Worm (Caenorhabditis elegans) whole organism, L3 larva: ENCODE data around the gene R04A9.7.

Experiments
- R02D3.7 ChIP-seq: fragments of 150-350 bp; optimal IDR thresholded peaks from 2 replicates; lab custom pipeline; 2014; ENCODE audit warnings: missing biosample characterization, missing genetic modification characterization
- ZK546.5 ChIP-seq: sonication (generic microtip); optimal IDR thresholded peaks from 2 replicates; lab custom pipeline; 2017; ENCODE audit warnings: missing biosample characterization, missing genetic modification characterization
- aly-2 ChIP-seq: fragments of 150-350 bp; optimal IDR thresholded peaks from 2 replicates; lab custom pipeline; 2014; ENCODE audit warnings: missing biosample characterization, missing genetic modification characterization
- ama-1 ChIP-seq: fragments of 150-350 bp; optimal IDR thresholded peaks from 2 replicates; lab custom pipeline; 2018
- ceh-82 ChIP-seq: fragments of 150-350 bp; optimal IDR thresholded peaks from 2 replicates; lab custom pipeline; 2014; ENCODE audit warnings: missing biosample characterization, missing genetic modification characterization
- ceh-9 ChIP-seq: sonication (generic microtip); optimal IDR thresholded peaks from 2 replicates; lab custom pipeline; 2018; ENCODE audit warnings: missing biosample characterization, missing genetic modification characterization
- daf-12 ChIP-seq: fragments of 150-350 bp; optimal IDR thresholded peaks from 2 replicates; lab custom pipeline; 2014; ENCODE audit warnings: missing biosample characterization, missing genetic modification reagents, missing genetic modification characterization
- egl-5 ChIP-seq: fragments of 150-350 bp; optimal IDR thresholded peaks from 2 replicates; lab custom pipeline; 2017; ENCODE audit warnings: missing biosample characterization, missing genetic modification reagents, missing genetic modification characterization, inconsistent platforms
- elt-1 ChIP-seq: fragments of 150-350 bp; optimal IDR thresholded peaks from 2 replicates; lab custom pipeline; 2014; ENCODE audit warnings: missing biosample characterization, missing genetic modification characterization
- elt-2 ChIP-seq: sonication (generic microtip); optimal IDR thresholded peaks from 2 replicates; lab custom pipeline; 2016; ENCODE audit warnings: missing genetic modification reagents, mild to moderate bottlenecking, missing genetic modification characterization, missing compliant biosample characterization
- elt-3 ChIP-seq, 3 experiments: fragments of 150-350 bp in 1 of 3; sonication (generic microtip) in 2 of 3; optimal IDR thresholded peaks; 2 replicates in 2 of 3; 4 replicates in 1 of 3; lab custom pipeline; 2014 to 2017; ENCODE audit warnings: missing biosample characterization in 3 of 3, missing genetic modification characterization in 3 of 3
- eor-1 ChIP-seq, 2 experiments: fragments of 150-350 bp; optimal IDR thresholded peaks; 2 replicates each; lab custom pipeline; 2014 to 2018; ENCODE audit warnings: missing biosample characterization in 2 of 2, missing genetic modification characterization in 2 of 2
- fkh-10 ChIP-seq: sonication (generic microtip); optimal IDR thresholded peaks from 2 replicates; lab custom pipeline; 2017; ENCODE audit warnings: missing biosample characterization, missing genetic modification reagents, missing genetic modification characterization
- fkh-2 ChIP-seq: fragments of 150-350 bp; optimal IDR thresholded peaks from 2 replicates; lab custom pipeline; 2014; ENCODE audit warnings: missing biosample characterization, missing genetic modification reagents, missing genetic modification characterization
- fos-1 ChIP-seq: fragments of 150-350 bp; optimal IDR thresholded peaks from 2 replicates; lab custom pipeline; 2014; ENCODE audit warnings: missing biosample characterization, missing genetic modification characterization
- hmg-11 ChIP-seq: sonication (generic microtip); optimal IDR thresholded peaks from 2 replicates; lab custom pipeline; 2016; ENCODE audit warnings: missing genetic modification characterization, missing compliant biosample characterization
- jun-1 ChIP-seq: fragments of 150-350 bp; optimal IDR thresholded peaks from 2 replicates; lab custom pipeline; 2014; ENCODE audit warnings: missing biosample characterization, missing genetic modification reagents, missing genetic modification characterization
- lin-15B ChIP-seq: fragments of 150-350 bp; optimal IDR thresholded peaks from 2 replicates; lab custom pipeline; 2014; ENCODE audit warnings: missing biosample characterization, missing genetic modification characterization
- lin-39 ChIP-seq: fragments of 150-350 bp; optimal IDR thresholded peaks from 2 replicates; lab custom pipeline; 2018; ENCODE audit warnings: missing biosample characterization, missing genetic modification reagents, missing genetic modification characterization
- lsy-12 ChIP-seq: sonication (generic microtip); optimal IDR thresholded peaks from 2 replicates; lab custom pipeline; 2016; ENCODE audit warnings: mild to moderate bottlenecking, missing genetic modification characterization, missing compliant biosample characterization
- mdl-1 ChIP-seq: fragments of 150-350 bp; optimal IDR thresholded peaks from 2 replicates; lab custom pipeline; 2014; ENCODE audit warnings: missing biosample characterization, missing genetic modification characterization
- mml-1 ChIP-seq: fragments of 150-350 bp; sonication (generic microtip); optimal IDR thresholded peaks from 3 replicates; lab custom pipeline; 2014; ENCODE audit warnings: missing biosample characterization, missing genetic modification characterization
- nfya-1 ChIP-seq: sonication (generic microtip); optimal IDR thresholded peaks from 2 replicates; lab custom pipeline; 2017; ENCODE audit warnings: missing genetic modification characterization, mild to moderate bottlenecking, missing compliant biosample characterization, antibody characterized with exemption, moderate library complexity; ENCODE audit not compliant: insufficient read depth
- nhr-11 ChIP-seq: fragments of 150-350 bp; optimal IDR thresholded peaks from 2 replicates; lab custom pipeline; 2014; ENCODE audit warnings: missing biosample characterization, missing genetic modification characterization
- nhr-12 ChIP-seq: fragments of 150-350 bp; optimal IDR thresholded peaks from 2 replicates; lab custom pipeline; 2014; ENCODE audit warnings: missing biosample characterization, missing genetic modification characterization
- nhr-23 ChIP-seq: fragments of 150-350 bp; optimal IDR thresholded peaks from 2 replicates; lab custom pipeline; 2014; ENCODE audit warnings: missing biosample characterization, missing genetic modification reagents, missing genetic modification characterization
- nhr-237 ChIP-seq: fragments of 150-350 bp; optimal IDR thresholded peaks from 2 replicates; lab custom pipeline; 2014; ENCODE audit warnings: missing biosample characterization, missing genetic modification characterization
- nhr-28 ChIP-seq: fragments of 150-350 bp; optimal IDR thresholded peaks from 2 replicates; lab custom pipeline; 2014; ENCODE audit warnings: missing biosample characterization, missing genetic modification characterization
- nhr-43 ChIP-seq: sonication (generic microtip); optimal IDR thresholded peaks from 2 replicates; lab custom pipeline; 2016; ENCODE audit warnings: mild to moderate bottlenecking, missing genetic modification characterization, missing compliant biosample characterization; ENCODE audit not compliant: poor library complexity, severe bottlenecking
- nhr-67 ChIP-seq: fragments of 150-350 bp; optimal IDR thresholded peaks from 2 replicates; lab custom pipeline; 2014; ENCODE audit warnings: missing biosample characterization, missing genetic modification characterization
- pqm-1 ChIP-seq: fragments of 150-350 bp; optimal IDR thresholded peaks from 2 replicates; lab custom pipeline; 2017; ENCODE audit warnings: missing biosample characterization, missing genetic modification characterization, inconsistent platforms
- sea-2 ChIP-seq: fragments of 150-350 bp; sonication (generic microtip); optimal IDR thresholded peaks from 4 replicates; lab custom pipeline; 2014; ENCODE audit warnings: missing biosample characterization, missing genetic modification reagents, missing genetic modification characterization
- skn-1 ChIP-seq: fragments of 150-350 bp; optimal IDR thresholded peaks from 2 replicates; lab custom pipeline; 2014; ENCODE audit warnings: missing biosample characterization, missing genetic modification characterization
- snpc-4 ChIP-seq: fragments of 150-350 bp; optimal IDR thresholded peaks from 2 replicates; lab custom pipeline; 2014; ENCODE audit warnings: missing biosample characterization, missing genetic modification characterization
- tbx-2 ChIP-seq: sonication (generic microtip); optimal IDR thresholded peaks from 2 replicates; lab custom pipeline; 2016; ENCODE audit warnings: mild to moderate bottlenecking, missing genetic modification characterization, missing compliant biosample characterization
- unc-39 ChIP-seq: sonication (generic microtip); optimal IDR thresholded peaks from 4 replicates; lab custom pipeline; 2017; ENCODE audit warnings: missing biosample characterization, missing genetic modification characterization
- unc-62 ChIP-seq: fragments of 150-350 bp; sonication (generic microtip); optimal IDR thresholded peaks from 4 replicates; lab custom pipeline; 2014; ENCODE audit warnings: missing biosample characterization, missing genetic modification reagents, missing genetic modification characterization
- zag-1 ChIP-seq: fragments of 150-350 bp; optimal IDR thresholded peaks from 2 replicates; lab custom pipeline; 2014; ENCODE audit warnings: missing biosample characterization, missing genetic modification characterization
- ztf-11 ChIP-seq: fragments of 150-350 bp; optimal IDR thresholded peaks from 2 replicates; lab custom pipeline; 2014; ENCODE audit warnings: missing biosample characterization, missing genetic modification characterization
- ztf-4 ChIP-seq: fragments of 150-350 bp; optimal IDR thresholded peaks from 2 replicates; lab custom pipeline; 2014; ENCODE audit warnings: missing biosample characterization, missing genetic modification characterization

The R04A9.7 gene

ce11 chrX:425535-425934, 30.8 kb upstream of the R04A9.7 start, which contains the start of gene ZK1193.2:
TSS of gene ZK1193.2 (minus strand) at chrX:425635.
- TF ChIP-seq nhr-12 (tag; lab: Kevin White, UChicago) (no peak), aly-2 (tag; lab: Kevin White, UChicago) (no peak), nhr-43 (tag; lab: Kevin White, UChicago) (no peak), egl-5 (tag; lab: Kevin White, UChicago) (no peak)

- TF ChIP-seq nhr-11, result no peak
- peak; percentile 62 for TF ChIP-seq elt-2
Measured at ce11 chrX:423757-424156, 29.1 kb upstream of the R04A9.7 start.

ce11 chrX:421785-422657, 27.3 kb upstream of the R04A9.7 start:
- TF ChIP-seq fkh-10 (GFP tag; lab: Kevin White, UChicago), result no peak
- TF ChIP-seq elt-2, result no peak
- no peak for TF ChIP-seq nhr-67 (tag; lab: Kevin White, UChicago)
- TF ChIP-seq nhr-12 (tag; lab: Kevin White, UChicago), result no peak
- no peak for TF ChIP-seq jun-1 (tag; lab: Kevin White, UChicago)
- no peak for TF ChIP-seq mdl-1 (tag; lab: Kevin White, UChicago)
- no peak for TF ChIP-seq elt-1 (tag; lab: Kevin White, UChicago)
- TF ChIP-seq lin-15B, result no peak
- TF ChIP-seq ceh-9 (tag; lab: Kevin White, UChicago), result no peak
- TF ChIP-seq eor-1 (tag; optimal IDR thresholded peaks at IDR 0.05; lab: Kevin White, UChicago), result no peak
- TF ChIP-seq pqm-1 (tag; lab: Kevin White, UChicago), result no peak
- no peak for TF ChIP-seq unc-62 (GFP tag; lab: Kevin White, UChicago)
- TF ChIP-seq snpc-4 (tag; lab: Kevin White, UChicago), result no peak
- no peak for TF ChIP-seq fkh-2
- TF ChIP-seq nfya-1, result no peak
- TF ChIP-seq, all 47 proteins: peak for 0

- TF ChIP-seq zag-1 (tag; lab: Kevin White, UChicago) (no peak), nhr-67 (tag; lab: Kevin White, UChicago) (no peak), nhr-12 (tag; lab: Kevin White, UChicago) (no peak), mdl-1 (tag; lab: Kevin White, UChicago) (no peak), snpc-4 (tag; lab: Kevin White, UChicago) (no peak), mml-1 (tag; lab: Kevin White, UChicago) (no peak), ZK546.5 (tag; lab: Kevin White, UChicago) (no peak), elt-3 (tag; optimal IDR thresholded peaks at IDR 0.05; lab: Kevin White, UChicago) (no peak), nfya-1 (no peak)
- TF ChIP-seq, all 47 proteins: peak for 0
Measured at ce11 chrX:421407-421784, 26.7 kb upstream of the R04A9.7 start, which contains the start of gene col-19. TSS of gene col-19 (plus strand) at chrX:421707.

ce11 chrX:410073-410572, 15.4 kb upstream of the R04A9.7 start:
- TF ChIP-seq nhr-237 (peak; percentile 22), ztf-11 (no peak), unc-39 (no peak), tbx-2 (peak; percentile 95), mml-1 (tag; lab: Kevin White, UChicago) (no peak), fos-1 (tag; lab: Kevin White, UChicago) (no peak), fkh-10 (GFP tag; lab: Kevin White, UChicago) (peak; percentile 79), nfya-1 (peak; percentile 79), ama-1 (lab: Kevin White, UChicago) (no peak), daf-12 (tag; lab: Kevin White, UChicago) (no peak), eor-1 (tag; optimal IDR thresholded peaks at IDR 0.05; lab: Kevin White, UChicago) (peak in 1 of 2 experiments; percentile 63), ceh-82 (peak; percentile 88), hmg-11 (tag; lab: Kevin White, UChicago) (peak; percentile 98), sea-2 (GFP tag; lab: Kevin White, UChicago) (no peak), ZK546.5 (tag; lab: Kevin White, UChicago) (no peak), nhr-28 (no peak), lin-15B (peak; percentile 52), unc-62 (GFP tag; lab: Kevin White, UChicago) (no peak), nhr-23 (tag; lab: Kevin White, UChicago) (peak; percentile 88), snpc-4 (tag; lab: Kevin White, UChicago) (peak; percentile 78), lin-39 (tag; lab: Kevin White, UChicago) (peak; percentile 84), lsy-12 (tag; lab: Kevin White, UChicago) (peak; percentile 78), nhr-43 (tag; lab: Kevin White, UChicago) (peak; percentile 89), elt-1 (tag; lab: Kevin White, UChicago) (peak; percentile 54), R02D3.7 (tag; lab: Kevin White, UChicago) (peak; percentile 78), zag-1 (tag; lab: Kevin White, UChicago) (no peak), aly-2 (tag; lab: Kevin White, UChicago) (peak; percentile 71), nhr-67 (tag; lab: Kevin White, UChicago) (no peak), pqm-1 (tag; lab: Kevin White, UChicago) (peak; percentile 83), skn-1 (tag; lab: Kevin White, UChicago) (peak; percentile 94), ztf-4 (tag; lab: Kevin White, UChicago) (no peak), nhr-11 (peak; percentile 79), mdl-1 (tag; lab: Kevin White, UChicago) (peak; percentile 61)
